Fruit fly (Drosophila melanogaster): ENCODE data around the gene gnu.

gnu gene

DNA sequence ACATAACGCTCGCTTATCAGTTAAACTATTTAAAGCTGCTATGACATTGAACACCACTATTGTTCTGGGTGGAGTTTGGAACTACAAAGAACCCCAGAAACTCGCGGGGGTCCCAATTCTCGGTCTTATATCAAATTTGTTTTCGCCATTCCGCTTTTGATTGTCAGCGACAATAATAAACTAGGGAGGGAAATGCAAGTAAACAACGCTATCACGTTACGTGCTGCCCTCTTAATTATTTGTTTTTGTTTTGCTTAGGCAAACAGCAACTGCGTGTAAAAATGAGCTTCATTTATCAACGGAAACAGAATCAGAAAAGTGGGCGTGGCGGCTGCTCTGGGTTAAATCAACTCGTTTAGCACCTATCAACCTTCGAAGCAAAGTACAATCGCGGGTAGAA, 23.0 kb downstream of the gnu start (continued):
- TF ChIP-seq CG9932 (GFP tag; IDR thresholded peaks at IDR 0.05) (no peak), fd3F (GFP tag; optimal IDR thresholded peaks at IDR 0.05) (no peak), ara (GFP tag; IDR thresholded peaks at IDR 0.05) (peak; percentile 64), CG12071 (GFP tag; optimal IDR thresholded peaks at IDR 0.05) (peak; percentile 71), gce (GFP tag; IDR thresholded peaks at IDR 0.05) (no peak), CHES-1-like (GFP tag; optimal IDR thresholded peaks at IDR 0.05) (peak; percentile 20), CG5245 (GFP tag; optimal IDR thresholded peaks at IDR 0.05) (no peak), bcd (GFP tag; optimal IDR thresholded peaks at IDR 0.05) (peak; percentile 10), Neu2 (GFP tag; optimal IDR thresholded peaks at IDR 0.05; ENCODE audit: borderline replicate concordance) (no peak), CG17568 (GFP tag; optimal IDR thresholded peaks at IDR 0.05) (peak; percentile 68), klu (GFP tag; IDR thresholded peaks at IDR 0.05) (no peak), CG11723 (GFP tag; optimal IDR thresholded peaks at IDR 0.05) (peak; percentile 14), CG10959 (GFP tag; IDR thresholded peaks at IDR 0.05) (0 out of 2 replicates have a peak, but pooled peaks have one; percentile 9), sob (GFP tag; IDR thresholded peaks at IDR 0.05) (peak; percentile 56; the same call in 1 of the 2 replicates), CG8765 (GFP tag; IDR thresholded peaks at IDR 0.05) (no peak), CG6272 (GFP tag; IDR thresholded peaks at IDR 0.05) (no peak), lab (GFP tag; optimal IDR thresholded peaks at IDR 0.05) (peak; percentile 63), CG32767 (GFP tag; IDR thresholded peaks at IDR 0.05) (no peak), CrebB (tag; optimal IDR thresholded peaks at IDR 0.05) (peak; percentile 70), NfI (GFP tag; optimal IDR thresholded peaks at IDR 0.05) (no peak), ap (GFP tag; IDR thresholded peaks at IDR 0.05) (0 out of 2 replicates have a peak, but pooled peaks have one; percentile 10), Lpt (GFP tag; optimal IDR thresholded peaks at IDR 0.05) (no peak), CG15696 (tag; optimal IDR thresholded peaks at IDR 0.05) (peak; percentile 55), CG31365 (tag; optimal IDR thresholded peaks at IDR 0.05) (peak; percentile 27), CG17328 (GFP tag; IDR thresholded peaks at IDR 0.05) (0 out of 2 replicates have a peak, but pooled peaks have one; percentile 21), CG18764 (GFP tag; optimal IDR thresholded peaks at IDR 0.05) (no peak), Sox102F (GFP tag; optimal IDR thresholded peaks at IDR 0.05) (peak; percentile 34), nerfin-1 (tag; optimal IDR thresholded peaks at IDR 0.05) (peak; percentile 24), CG7372 (GFP tag; IDR thresholded peaks at IDR 0.05) (no peak), phol (tag; optimal IDR thresholded peaks at IDR 0.05) (no peak), CG17912 (GFP tag; optimal IDR thresholded peaks at IDR 0.05) (peak; percentile 51), lola (GFP tag; optimal IDR thresholded peaks at IDR 0.05) (peak in 1 of 3 experiments; percentile 29), dmrt99B (tag; optimal IDR thresholded peaks at IDR 0.05) (peak; percentile 33), Elba2 (GFP tag; optimal IDR thresholded peaks at IDR 0.05) (no peak), gcm2 (GFP tag; optimal IDR thresholded peaks at IDR 0.05) (peak; percentile 40), CG2678 (tag; optimal IDR thresholded peaks at IDR 0.05) (peak; percentile 51), peb (GFP tag; IDR thresholded peaks at IDR 0.05) (no peak), CG13287 (GFP tag; IDR thresholded peaks at IDR 0.05; ENCODE audit: partially characterized antibody) (no peak), Mes4 (GFP tag; optimal IDR thresholded peaks at IDR 0.05) (peak; percentile 21), pan (optimal IDR thresholded peaks at IDR 0.05) (no peak), pan (GFP tag; optimal IDR thresholded peaks at IDR 0.05 in 1 of 2, IDR thresholded peaks at IDR 0.05 in 1 of 2) (peak in 1 of 2 experiments; percentile 18), CG33213 (GFP tag; optimal IDR thresholded peaks at IDR 0.05) (peak; percentile 10), Hr78 (GFP tag; optimal IDR thresholded peaks at IDR 0.05) (no peak), CG18619 (GFP tag; optimal IDR thresholded peaks at IDR 0.05) (peak; percentile 45), CG43689 (GFP tag; IDR thresholded peaks at IDR 0.05) (no peak), H15 (GFP tag; IDR thresholded peaks at IDR 0.05) (no peak), grau (tag; optimal IDR thresholded peaks at IDR 0.05) (peak; percentile 0), GATAe (GFP tag; conservative IDR thresholded peaks at IDR 0.05) (no peak), CG3838 (GFP tag; optimal IDR thresholded peaks at IDR 0.05) (peak; percentile 46), mirr (GFP tag; optimal IDR thresholded peaks at IDR 0.05) (peak; percentile 38), CG14860 (GFP tag; IDR thresholded peaks at IDR 0.05; ENCODE audit: partially characterized antibody) (no peak)

Data from whole organism, embryonic.